Worm (Caenorhabditis elegans): Measurements from ENCODE around the gene col-103.
A peak's percentile ranks its signal among the peaks of the same experiment; 100 is the strongest.

Gene col-103

DNA sequence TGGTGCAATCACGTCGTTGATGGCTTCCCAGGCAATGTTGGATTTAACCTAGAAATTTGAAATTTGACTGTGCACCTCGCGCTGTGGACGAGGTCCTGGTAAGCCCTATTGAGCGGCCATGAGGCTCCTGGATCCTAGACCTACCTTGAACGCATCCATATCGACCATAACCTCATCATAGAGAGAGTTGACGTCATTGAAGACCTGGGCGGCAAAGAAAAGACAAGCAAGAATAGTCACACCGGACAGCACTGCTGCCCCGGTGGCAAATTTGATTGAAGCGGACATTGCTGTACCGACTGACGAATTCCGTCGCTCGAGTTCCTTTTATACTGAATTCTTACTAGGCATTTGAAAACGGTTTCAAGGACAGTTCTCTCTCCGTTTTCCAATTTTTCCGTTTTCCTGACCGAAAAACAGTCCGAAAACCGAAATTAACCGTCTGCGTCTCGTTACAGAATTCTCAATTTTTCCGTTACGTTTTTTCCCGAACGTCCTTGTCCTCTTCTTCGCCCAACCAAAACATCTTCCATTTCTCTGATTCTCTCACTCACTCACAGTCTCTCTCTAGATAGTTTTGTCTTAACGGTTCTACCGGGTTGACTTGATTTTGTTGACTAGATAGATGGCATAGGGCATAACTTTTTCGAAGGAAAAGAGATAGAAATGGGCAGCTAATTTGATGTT is at the start of gene col-103:
Gene col-103 (minus strand): TSS at position 302 of the 687 bp plus-strand sequence.
- TF ChIP-seq blmp-1 (tag; optimal IDR thresholded peaks at IDR 0.05) (peak; percentile 84), lsy-2 (tag; optimal IDR thresholded peaks at IDR 0.05) (peak in 1 of 2 experiments; percentile 71), C16A3.4 (tag; optimal IDR thresholded peaks at IDR 0.05) (peak; percentile 20), tlp-1 (tag; optimal IDR thresholded peaks at IDR 0.05) (no peak), fos-1 (tag; optimal IDR thresholded peaks at IDR 0.05) (no peak), unc-98 (GFP tag; IDR thresholded peaks at IDR 0.05) (no peak), efl-1 (optimal IDR thresholded peaks at IDR 0.05) (peak; percentile 17 to 37), efl-1 (GFP tag; optimal IDR thresholded peaks at IDR 0.05 in 1 of 2) (peak; percentile 7 to 90), lin-39 (tag; optimal IDR thresholded peaks at IDR 0.05) (no peak), mep-1 (tag; optimal IDR thresholded peaks at IDR 0.05) (peak; percentile 56), hlh-4 (tag; optimal IDR thresholded peaks at IDR 0.05) (no peak), nhr-77 (tag; optimal IDR thresholded peaks at IDR 0.05) (peak; percentile 19), snu-23 (GFP tag; optimal IDR thresholded peaks at IDR 0.05) (peak; percentile 77), alr-1 (tag; optimal IDR thresholded peaks at IDR 0.05; ENCODE audit: borderline replicate concordance) (no peak), sox-4 (tag; optimal IDR thresholded peaks at IDR 0.05) (no peak), elt-3 (tag; optimal IDR thresholded peaks at IDR 0.05) (peak in 3 of 6 experiments; percentile 21 to 43 (median 24)), ets-5 (GFP tag; IDR thresholded peaks at IDR 0.05) (0 out of 2 replicates have a peak, but pooled peaks have one; percentile 27), lin-14 (GFP tag; optimal IDR thresholded peaks at IDR 0.05) (peak; percentile 89), dpl-1 (GFP tag; optimal IDR thresholded peaks at IDR 0.05) (peak; percentile 24 to 47 (median 25)), skn-1 (tag; optimal IDR thresholded peaks at IDR 0.05) (no peak), mdl-1 (tag; optimal IDR thresholded peaks at IDR 0.05) (peak in 1 of 2 experiments; percentile 1), ama-1 (optimal IDR thresholded peaks at IDR 0.05) (peak; percentile 81), nhr-71 (tag; optimal IDR thresholded peaks at IDR 0.05) (peak; percentile 60), nhr-85 (tag) (peak; percentile 97), nhr-90 (tag; optimal IDR thresholded peaks at IDR 0.05; ENCODE audit: poor library complexity) (peak; percentile 32), lin-35 (GFP tag; optimal IDR thresholded peaks at IDR 0.05) (peak; percentile 18 to 61), pag-3 (tag; optimal IDR thresholded peaks at IDR 0.05; ENCODE audit: borderline replicate concordance, insufficient read depth) (peak; percentile 67), nhr-20 (tag; optimal IDR thresholded peaks at IDR 0.05) (peak; percentile 58)

DNA sequence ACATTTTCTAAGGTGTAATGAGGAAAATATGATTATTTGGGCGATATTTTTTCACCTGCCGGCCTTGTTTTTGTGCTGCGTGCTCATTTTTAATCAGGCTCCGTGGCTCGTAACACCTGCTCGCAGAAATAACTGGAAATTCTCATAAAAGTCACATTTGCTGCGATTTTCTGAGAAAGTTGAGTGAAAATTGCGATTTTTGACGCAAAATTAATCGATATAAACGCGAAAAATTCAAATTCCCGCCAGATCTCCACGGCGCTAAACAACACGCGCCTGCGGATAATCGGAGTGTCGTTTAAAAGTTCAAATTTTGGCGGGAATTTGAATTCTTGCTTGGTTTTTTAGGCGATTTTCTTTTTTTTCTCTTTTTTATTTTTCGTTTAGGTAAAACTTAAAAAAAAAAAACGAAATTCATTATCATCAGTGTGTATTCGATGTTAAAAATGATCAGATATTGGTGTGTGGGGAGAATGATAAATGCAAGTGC is 43.6 kb upstream of the col-103 start, which contains the start of gene Y55F3BL.6:
Gene Y55F3BL.6 (minus strand): TSS at position 51 of the 490 bp plus-strand sequence.
- TF ChIP-seq nhr-84 (tag; optimal IDR thresholded peaks at IDR 0.05) (no peak), nhr-85 (tag) (peak; percentile 2), unc-130 (tag; optimal IDR thresholded peaks at IDR 0.05) (no peak), C34B4.2 (tag; optimal IDR thresholded peaks at IDR 0.05) (no peak), efl-1 (optimal IDR thresholded peaks at IDR 0.05) (no peak), efl-1 (GFP tag; optimal IDR thresholded peaks at IDR 0.05 in 1 of 2) (peak in 1 of 2 experiments; percentile 24), hlh-4 (tag; optimal IDR thresholded peaks at IDR 0.05) (peak; percentile 7), fkh-8 (tag; optimal IDR thresholded peaks at IDR 0.05) (peak; percentile 7), skn-1 (tag; optimal IDR thresholded peaks at IDR 0.05) (no peak)

DNA sequence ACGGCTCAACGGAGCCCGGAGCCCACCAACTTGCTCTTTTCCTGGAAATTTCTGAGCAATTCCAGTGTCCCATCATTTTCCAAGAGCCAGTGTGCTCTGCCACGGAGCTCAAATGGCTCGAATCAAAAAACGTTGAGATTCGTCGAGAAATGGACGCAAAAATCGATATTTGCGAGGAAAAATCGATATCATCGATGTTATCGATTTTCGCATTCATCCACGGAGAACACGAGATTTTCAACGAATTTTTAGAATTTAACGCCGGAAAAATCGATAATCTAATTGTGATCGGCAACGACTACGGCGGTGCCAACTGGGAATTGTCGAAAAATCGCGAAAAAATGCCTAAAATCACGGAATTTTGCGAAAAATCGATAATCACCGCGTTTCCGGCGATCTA is 42.2 kb upstream of the col-103 start:
- TF ChIP-seq sup-37 (GFP tag; optimal IDR thresholded peaks at IDR 0.05) (no peak), grh-1 (GFP tag; IDR thresholded peaks at IDR 0.05) (0 out of 2 replicates have a peak, but pooled peaks have one; percentile 9), efl-1 (optimal IDR thresholded peaks at IDR 0.05) (no peak), efl-1 (GFP tag; optimal IDR thresholded peaks at IDR 0.05 in 1 of 2) (peak in 1 of 2 experiments; percentile 10)

DNA sequence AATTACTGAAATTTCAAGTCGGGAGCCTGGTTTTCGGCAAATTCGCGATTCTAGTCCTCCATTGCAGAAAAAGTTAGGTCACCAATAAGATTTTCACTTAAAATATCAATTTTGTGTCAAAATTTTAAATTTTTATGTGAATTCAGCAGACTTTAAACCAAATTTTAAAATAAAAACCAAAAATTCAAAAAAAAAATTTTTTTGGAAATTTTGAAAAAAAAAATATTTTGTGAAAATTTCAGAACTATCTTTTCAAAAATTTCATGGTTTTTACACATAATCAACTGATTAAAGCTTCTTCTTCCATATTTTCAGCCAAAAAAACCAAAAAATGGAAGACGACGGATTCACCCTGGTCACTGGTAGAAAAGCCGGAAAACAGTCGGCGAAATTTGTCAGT is 41.3 kb upstream of the col-103 start, which contains the start of gene Y55F3BL.4:
Gene Y55F3BL.4 (plus strand): TSS at position 301 of the 400 bp plus-strand sequence.
- TF ChIP-seq unc-98 (GFP tag; IDR thresholded peaks at IDR 0.05) = no peak
- TF ChIP-seq Y116A8C.19 (tag; optimal IDR thresholded peaks at IDR 0.05; ENCODE audit: borderline replicate concordance) = no peak
- TF ChIP-seq hlh-17 (GFP tag; optimal IDR thresholded peaks at IDR 0.05; ENCODE audit: borderline replicate concordance) = no peak
- no peak for TF ChIP-seq unc-130 (tag; optimal IDR thresholded peaks at IDR 0.05)
- no peak for TF ChIP-seq snu-23 (GFP tag; optimal IDR thresholded peaks at IDR 0.05)
- TF ChIP-seq alr-1 (tag; optimal IDR thresholded peaks at IDR 0.05; ENCODE audit: borderline replicate concordance) = no peak
- TF ChIP-seq dsc-1 (tag; optimal IDR thresholded peaks at IDR 0.05) = no peak
- TF ChIP-seq lin-15B (tag; optimal IDR thresholded peaks at IDR 0.05) = no peak
- no peak for TF ChIP-seq lin-35 (GFP tag; optimal IDR thresholded peaks at IDR 0.05)
- TF ChIP-seq ces-1 (GFP tag; optimal IDR thresholded peaks at IDR 0.05) = no peak
- no peak for TF ChIP-seq tlp-1 (tag; optimal IDR thresholded peaks at IDR 0.05)

All from whole organism, L1 larva.